Fruit fly (Drosophila melanogaster): ENCODE measurements around the gene pns.

Gene pns

dm6 chr3L:1489523-1489922, 47.4 kb upstream of the pns start, which contains the start of gene stet (continued):
- TF ChIP-seq Dp (GFP tag; optimal IDR thresholded peaks at IDR 0.05) (no peak), E2f2 (GFP tag; IDR thresholded peaks at IDR 0.05) (0 out of 2 replicates have a peak, but pooled peaks have one; percentile 6), Gug (GFP tag; IDR thresholded peaks at IDR 0.05) (no peak), CG18262 (tag; optimal IDR thresholded peaks at IDR 0.05) (no peak), CG15269 (tag; optimal IDR thresholded peaks at IDR 0.05) (no peak), pzg (GFP tag; optimal IDR thresholded peaks at IDR 0.05) (peak; percentile 19), Fer1 (GFP tag; optimal IDR thresholded peaks at IDR 0.05) (peak; percentile 27)

- TF ChIP-seq cg (GFP tag; optimal IDR thresholded peaks at IDR 0.05) (peak; percentile 75), CG9932 (GFP tag; IDR thresholded peaks at IDR 0.05) (no peak), CG10565 (GFP tag; optimal IDR thresholded peaks at IDR 0.05) (no peak), sr (GFP tag; IDR thresholded peaks at IDR 0.05) (no peak), unpg (GFP tag; optimal IDR thresholded peaks at IDR 0.05) (no peak), Fer2 (tag; optimal IDR thresholded peaks at IDR 0.05) (no peak), Doc3 (GFP tag; IDR thresholded peaks at IDR 0.05; ENCODE audit: partially characterized antibody) (0 out of 3 replicates have a peak, but pooled peaks have one; percentile 13), CHES-1-like (GFP tag; optimal IDR thresholded peaks at IDR 0.05) (no peak), CG6654 (GFP tag; optimal IDR thresholded peaks at IDR 0.05) (no peak), CG10959 (GFP tag; IDR thresholded peaks at IDR 0.05) (no peak), tgo (GFP tag; IDR thresholded peaks at IDR 0.05) (no peak), CG13775 (GFP tag; optimal IDR thresholded peaks at IDR 0.05) (peak; percentile 11), Mad (GFP tag; optimal IDR thresholded peaks at IDR 0.05) (no peak), wek (GFP tag; optimal IDR thresholded peaks at IDR 0.05) (no peak), CG8388 (GFP tag; optimal IDR thresholded peaks at IDR 0.05) (no peak), ftz-f1 (GFP tag; optimal IDR thresholded peaks at IDR 0.05) (no peak), Pdp1 (GFP tag; optimal IDR thresholded peaks at IDR 0.05) (peak in 1 of 2 experiments; percentile 94), Sry-δ (GFP tag; optimal IDR thresholded peaks at IDR 0.05) (no peak), chinmo (GFP tag; IDR thresholded peaks at IDR 0.05; ENCODE audit: partially characterized antibody) (0 out of 4 replicates have a peak, but pooled peaks have one; percentile 50), CG34422 (GFP tag; IDR thresholded peaks at IDR 0.05) (no peak), ac (GFP tag; optimal IDR thresholded peaks at IDR 0.05) (no peak), Med (GFP tag) (peak; percentile 80), Awh (GFP tag; IDR thresholded peaks at IDR 0.05) (no peak), Opbp (GFP tag; IDR thresholded peaks at IDR 0.05; ENCODE audit: partially characterized antibody) (no peak), zf30C (GFP tag; optimal IDR thresholded peaks at IDR 0.05) (no peak), Hr51 (GFP tag; optimal IDR thresholded peaks at IDR 0.05) (no peak), CG12155 (GFP tag; optimal IDR thresholded peaks at IDR 0.05) (no peak), kni (GFP tag; optimal IDR thresholded peaks at IDR 0.05) (no peak), Bgb (GFP tag; IDR thresholded peaks at IDR 0.05; ENCODE audit: partially characterized antibody) (0 out of 2 replicates have a peak, but pooled peaks have one; percentile 11), Atf3 (GFP tag; optimal IDR thresholded peaks at IDR 0.05) (no peak), exex (tag; optimal IDR thresholded peaks at IDR 0.05) (peak; percentile 22), cwo (GFP tag; optimal IDR thresholded peaks at IDR 0.05) (peak; percentile 42), Sox100B (GFP tag; optimal IDR thresholded peaks at IDR 0.05) (no peak), C15 (GFP tag; IDR thresholded peaks at IDR 0.05) (no peak), CG11398 (GFP tag; optimal IDR thresholded peaks at IDR 0.05) (no peak)
Observed at dm6 chr3L:1495803-1496202, 41.1 kb upstream of the pns start.

Measured in whole organism, embryonic.